Fruit fly (Drosophila melanogaster) whole organism, embryonic: ENCODE data around the gene CG18262.

Experiments
- Antp ChIP-seq: fragments of 200-800 bp; sonication (Bioruptor generic); optimal IDR thresholded peaks from 3 replicates; lab custom pipeline; 2016; ENCODE audit warnings: missing biosample characterization, missing genetic modification characterization
- Atf-2 ChIP-seq: fragments of 200-800 bp; sonication (Bioruptor generic); optimal IDR thresholded peaks from 2 replicates; lab custom pipeline; 2016; ENCODE audit warnings: missing biosample characterization, missing genetic modification characterization
- CG10274 ChIP-seq: fragments of 200-800 bp; sonication (Bioruptor generic); optimal IDR thresholded peaks from 3 replicates; lab custom pipeline; 2017; ENCODE audit warnings: missing biosample characterization, mild to moderate bottlenecking, missing genetic modification characterization
- CG11695 ChIP-seq: fragments of 200-800 bp; sonication (Bioruptor generic); IDR thresholded peaks from 3 replicates; pipeline ENCODE4 v1.3.6; 2022; ENCODE audit warnings: missing biosample characterization, missing genetic modification characterization
- CG11723 ChIP-seq: fragments of 200-800 bp; sonication (Bioruptor generic); optimal IDR thresholded peaks from 2 replicates; lab custom pipeline; 2017; ENCODE audit warnings: missing biosample characterization, mild to moderate bottlenecking, missing genetic modification characterization
- CG14014 ChIP-seq: fragments of 200-800 bp; sonication (Bioruptor generic); IDR thresholded peaks from 2 replicates; pipeline ENCODE4 v1.3.6; 2022; ENCODE audit warnings: missing biosample characterization, missing genetic modification characterization
- CG14050 ChIP-seq: fragments of 200-800 bp; sonication (Bioruptor generic); IDR thresholded peaks from 3 replicates; pipeline ENCODE4 v1.3.6; 2022; ENCODE audit warnings: missing biosample characterization, missing genetic modification characterization
- CG14860 ChIP-seq: fragments of 200-800 bp; sonication (Bioruptor generic); IDR thresholded peaks from 3 replicates; pipeline ENCODE4 v1.3.6; 2022; ENCODE audit warnings: missing biosample characterization, missing genetic modification characterization; ENCODE audit not compliant: partially characterized antibody
- CG16813 ChIP-seq: fragments of 200-800 bp; sonication (Bioruptor generic); IDR thresholded peaks from 3 replicates; pipeline ENCODE4 v1.3.6; 2022; ENCODE audit warnings: missing biosample characterization, missing genetic modification characterization; ENCODE audit not compliant: partially characterized antibody
- CG17328 ChIP-seq: fragments of 200-800 bp; sonication (Bioruptor generic); IDR thresholded peaks from 2 replicates; pipeline ENCODE4 v1.3.6; 2022; ENCODE audit warnings: missing biosample characterization, missing genetic modification characterization
- CG18011 ChIP-seq: fragments of 200-800 bp; sonication (Bioruptor generic); optimal IDR thresholded peaks from 2 replicates; lab custom pipeline; 2017; ENCODE audit warnings: missing biosample characterization, missing genetic modification characterization, mild to moderate bottlenecking, moderate library complexity, missing genotype
- CG2116 ChIP-seq: fragments of 200-800 bp; sonication (Bioruptor generic); optimal IDR thresholded peaks from 3 replicates; lab custom pipeline; 2018; ENCODE audit warnings: missing biosample characterization, mild to moderate bottlenecking, missing genetic modification characterization
- CG2712 ChIP-seq: fragments of 200-800 bp; optimal IDR thresholded peaks from 3 replicates; lab custom pipeline; 2019; ENCODE audit warnings: missing biosample characterization, mild to moderate bottlenecking, missing genetic modification characterization, moderate library complexity
- CG31441 ChIP-seq: fragments of 200-800 bp; sonication (Bioruptor generic); IDR thresholded peaks from 2 replicates; pipeline ENCODE4 v1.3.6; 2022; ENCODE audit warnings: missing biosample characterization, missing genetic modification characterization
- CG3281 ChIP-seq: fragments of 200-800 bp; sonication (Bioruptor generic); optimal IDR thresholded peaks from 3 replicates; lab custom pipeline; 2017; ENCODE audit warnings: missing biosample characterization, mild to moderate bottlenecking, missing genetic modification characterization
- CG34376 ChIP-seq: fragments of 200-800 bp; sonication (Bioruptor generic); optimal IDR thresholded peaks from 2 replicates; lab custom pipeline; 2018; ENCODE audit warnings: missing biosample characterization, mild to moderate bottlenecking, missing genetic modification characterization
- CG7271 ChIP-seq: fragments of 200-800 bp; sonication (Bioruptor generic); optimal IDR thresholded peaks from 2 replicates; lab custom pipeline; 2018; ENCODE audit warnings: missing biosample characterization, mild to moderate bottlenecking, missing genetic modification characterization, moderate library complexity
- CG7372 ChIP-seq: fragments of 200-800 bp; sonication (Bioruptor generic); IDR thresholded peaks from 2 replicates; pipeline ENCODE4 v1.3.6; 2022; ENCODE audit warnings: missing biosample characterization, missing genetic modification characterization
- CG7839 ChIP-seq: fragments of 200-800 bp; sonication (Bioruptor generic); optimal IDR thresholded peaks from 3 replicates; lab custom pipeline; 2018; ENCODE audit warnings: missing biosample characterization, mild to moderate bottlenecking, missing genetic modification characterization, moderate library complexity
- CG9609 ChIP-seq: fragments of 200-800 bp; sonication (Bioruptor generic); optimal IDR thresholded peaks from 3 replicates; lab custom pipeline; 2016; ENCODE audit warnings: missing biosample characterization, missing genetic modification characterization
- CTCF ChIP-seq: fragments of 200-800 bp; sonication (Bioruptor generic); optimal IDR thresholded peaks from 2 replicates; lab custom pipeline; 2017; ENCODE audit warnings: missing biosample characterization, mild to moderate bottlenecking, missing genetic modification characterization, moderate library complexity
- D19B ChIP-seq: fragments of 200-800 bp; sonication (Bioruptor generic); optimal IDR thresholded peaks from 2 replicates; lab custom pipeline; 2017; ENCODE audit warnings: missing biosample characterization, mild to moderate bottlenecking, missing genetic modification characterization
- Fer1 ChIP-seq: fragments of 200-800 bp; sonication (Bioruptor generic); optimal IDR thresholded peaks from 2 replicates; lab custom pipeline; 2017; ENCODE audit warnings: missing biosample characterization, mild to moderate bottlenecking, missing genetic modification characterization
- HHEX ChIP-seq: fragments of 200-800 bp; sonication (Bioruptor generic); optimal IDR thresholded peaks from 3 replicates; lab custom pipeline; 2017; ENCODE audit warnings: missing biosample characterization, mild to moderate bottlenecking, missing genetic modification characterization, missing genetic modification reagents
- HLH3B ChIP-seq: fragments of 200-800 bp; sonication (Bioruptor generic); IDR thresholded peaks from 2 replicates; pipeline ENCODE4 v1.3.6; 2022; ENCODE audit warnings: missing biosample characterization, missing genetic modification characterization
- Lpt ChIP-seq: fragments of >200 bp; optimal IDR thresholded peaks from 2 replicates; lab custom pipeline; 2018; ENCODE audit warnings: missing biosample characterization, missing genetic modification characterization
- Mes4 ChIP-seq: fragments of 200-800 bp; sonication (Bioruptor generic); optimal IDR thresholded peaks from 2 replicates; lab custom pipeline; 2016; ENCODE audit warnings: missing biosample characterization, missing genetic modification characterization
- NK7.1 ChIP-seq: fragments of 200-800 bp; sonication (Bioruptor generic); optimal IDR thresholded peaks from 3 replicates; lab custom pipeline; 2016; ENCODE audit warnings: missing biosample characterization, missing genetic modification characterization
- Ptx1 ChIP-seq: fragments of 200-800 bp; sonication (Bioruptor generic); IDR thresholded peaks from 2 replicates; pipeline ENCODE4 v1.3.6; 2022; ENCODE audit warnings: missing biosample characterization, missing genetic modification characterization
- Side ChIP-seq: fragments of 200-800 bp; sonication (Bioruptor generic); optimal IDR thresholded peaks from 2 replicates; lab custom pipeline; 2016; ENCODE audit warnings: missing biosample characterization, missing genetic modification characterization
- Six4 ChIP-seq: fragments of 200-800 bp; sonication (Bioruptor generic); optimal IDR thresholded peaks from 2 replicates; lab custom pipeline; 2016; ENCODE audit warnings: missing biosample characterization, missing genetic modification characterization
- Sry-β ChIP-seq: fragments of 200-800 bp; sonication (Bioruptor generic); optimal IDR thresholded peaks from 2 replicates; lab custom pipeline; 2018; ENCODE audit warnings: missing biosample characterization, mild to moderate bottlenecking, missing genetic modification characterization, moderate library complexity
- YL-1 ChIP-seq: fragments of 200-800 bp; sonication (Bioruptor generic); optimal IDR thresholded peaks from 3 replicates; lab custom pipeline; 2017; ENCODE audit warnings: missing biosample characterization, mild to moderate bottlenecking, missing genetic modification characterization
- amos ChIP-seq: fragments of 200-800 bp; sonication (Bioruptor generic); IDR thresholded peaks from 2 replicates; pipeline ENCODE4 v1.3.6; 2022; ENCODE audit warnings: missing biosample characterization, missing genetic modification characterization; ENCODE audit not compliant: partially characterized antibody
- cas ChIP-seq: fragments of 200-800 bp; sonication (Bioruptor generic); IDR thresholded peaks from 2 replicates; pipeline ENCODE4 v1.3.6; 2022; ENCODE audit warnings: missing biosample characterization, missing genetic modification characterization
- crp ChIP-seq, 2 experiments: fragments of 200-800 bp; sonication (Bioruptor generic); optimal IDR thresholded peaks; 2 replicates in 1 of 2; 3 replicates in 1 of 2; lab custom pipeline; 2017; ENCODE audit warnings: missing biosample characterization in 2 of 2, missing genetic modification characterization in 2 of 2, mild to moderate bottlenecking in 1 of 2, moderate library complexity in 1 of 2
- ems ChIP-seq: fragments of 200-800 bp; sonication (Bioruptor generic); optimal IDR thresholded peaks from 3 replicates; lab custom pipeline; 2016; ENCODE audit warnings: missing biosample characterization, missing genetic modification characterization
- en ChIP-seq: fragments of 200-800 bp; sonication (Bioruptor generic); optimal IDR thresholded peaks from 2 replicates; lab custom pipeline; 2016; ENCODE audit warnings: missing biosample characterization, missing genetic modification characterization
- exex ChIP-seq: fragments of 200-800 bp; sonication (Bioruptor generic); optimal IDR thresholded peaks from 4 replicates; lab custom pipeline; 2018; ENCODE audit warnings: missing biosample characterization, mild to moderate bottlenecking, missing genetic modification characterization, moderate library complexity
- ind ChIP-seq: fragments of 200-800 bp; sonication (Bioruptor generic); optimal IDR thresholded peaks from 3 replicates; lab custom pipeline; 2016; ENCODE audit warnings: missing biosample characterization, missing genetic modification characterization
- jigr1 ChIP-seq: fragments of 200-800 bp; sonication (Bioruptor generic); IDR thresholded peaks from 3 replicates; pipeline ENCODE4 v1.3.6; 2022; ENCODE audit warnings: missing biosample characterization, missing genetic modification characterization
- jumu ChIP-seq: fragments of 200-800 bp; sonication (Bioruptor generic); optimal IDR thresholded peaks from 3 replicates; lab custom pipeline; 2016; ENCODE audit warnings: missing biosample characterization, missing genetic modification characterization
- lab ChIP-seq: fragments of 200-800 bp; sonication (Bioruptor generic); optimal IDR thresholded peaks from 3 replicates; lab custom pipeline; 2017; ENCODE audit warnings: missing biosample characterization, missing genetic modification characterization, mild to moderate bottlenecking, moderate library complexity, missing genetic modification reagents
- mld ChIP-seq: fragments of 200-800 bp; sonication (Bioruptor generic); IDR thresholded peaks from 3 replicates; pipeline ENCODE4 v1.3.6; 2022; ENCODE audit warnings: missing biosample characterization, missing genetic modification characterization; ENCODE audit not compliant: partially characterized antibody
- nom ChIP-seq: fragments of 200-800 bp; sonication (Bioruptor generic); optimal IDR thresholded peaks from 2 replicates; lab custom pipeline; 2017; ENCODE audit warnings: missing biosample characterization, missing genetic modification characterization, mild to moderate bottlenecking, moderate library complexity, missing genetic modification reagents
- onecut ChIP-seq: fragments of 200-800 bp; sonication (Bioruptor generic); IDR thresholded peaks from 2 replicates; pipeline ENCODE4 v1.3.6; 2022; ENCODE audit warnings: missing biosample characterization, missing genetic modification characterization
- org-1 ChIP-seq: fragments of 200-800 bp; sonication (Bioruptor generic); optimal IDR thresholded peaks from 2 replicates; lab custom pipeline; 2017; ENCODE audit warnings: missing biosample characterization, missing genetic modification characterization
- p53 ChIP-seq: fragments of 200-800 bp; sonication (Bioruptor generic); optimal IDR thresholded peaks from 2 replicates; lab custom pipeline; 2016; ENCODE audit warnings: missing biosample characterization, missing genetic modification characterization
- ranshi ChIP-seq: fragments of 200-800 bp; sonication (Bioruptor generic); IDR thresholded peaks from 2 replicates; pipeline ENCODE4 v1.3.6; 2022; ENCODE audit warnings: missing biosample characterization, missing genetic modification characterization
- shn ChIP-seq: fragments of 200-800 bp; sonication (Bioruptor generic); optimal IDR thresholded peaks from 3 replicates; lab custom pipeline; 2016; ENCODE audit warnings: missing biosample characterization, missing genetic modification characterization
- sim ChIP-seq: fragments of 200-800 bp; sonication (Bioruptor generic); IDR thresholded peaks from 2 replicates; pipeline ENCODE4 v1.3.6; 2022; ENCODE audit warnings: missing biosample characterization, missing genetic modification characterization
- yki ChIP-seq: fragments of >200 bp; optimal IDR thresholded peaks from 3 replicates; lab custom pipeline; 2018

The CG18262 gene

DNA sequence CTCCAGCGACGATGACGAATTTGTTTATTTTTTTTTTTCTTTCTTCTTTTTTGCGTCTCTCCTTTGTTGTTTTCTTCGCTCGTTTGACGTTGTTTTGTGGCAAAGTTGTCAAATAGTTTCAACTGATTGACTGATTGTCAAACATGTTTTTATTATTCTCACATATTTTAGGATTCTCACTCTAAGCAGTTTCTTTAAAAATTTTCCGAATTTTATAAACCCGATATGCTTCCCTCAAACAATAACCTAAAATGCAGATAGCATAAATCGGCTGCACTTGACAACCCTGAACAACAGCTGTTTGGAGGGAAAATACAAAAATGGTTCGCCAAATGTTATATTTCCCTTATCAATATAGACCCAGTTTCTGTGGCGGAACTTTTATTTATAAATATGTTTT lies 9.2 kb upstream of the CG18262 start, which contains the start of gene CG17982 (continued):
- no peak for TF ChIP-seq CG14860
- TF ChIP-seq Sry-β (GFP tag; lab: Kevin White, UChicago): peak; percentile 11
- peak; percentile 58; the same call in 1 of the 2 replicates for TF ChIP-seq cas (GFP tag; lab: Robert Waterston, UW)
- peak; percentile 89 for TF ChIP-seq lab
- TF ChIP-seq shn (GFP tag; lab: Kevin White, UChicago): peak; percentile 80
- peak; percentile 88 for TF ChIP-seq Fer1
- peak; percentile 84 for TF ChIP-seq ind (GFP tag; lab: Kevin White, UChicago)
- TF ChIP-seq sim (GFP tag; lab: Robert Waterston, UW): no peak
- TF ChIP-seq Side (GFP tag; lab: Kevin White, UChicago): peak; percentile 88
- TF ChIP-seq org-1 (GFP tag; lab: Kevin White, UChicago): peak; percentile 68
- peak; percentile 83 for TF ChIP-seq CG17328
- peak; percentile 77 for TF ChIP-seq jumu
- TF ChIP-seq CG2116 (GFP tag; lab: Kevin White, UChicago): peak; percentile 71
- TF ChIP-seq CG11723 (GFP tag; lab: Kevin White, UChicago): peak; percentile 64
- TF ChIP-seq en (GFP tag; lab: Kevin White, UChicago): peak; percentile 69
- peak; percentile 79 for TF ChIP-seq CG34376 (GFP tag; lab: Kevin White, UChicago)
- no peak for TF ChIP-seq mld (GFP tag; lab: Robert Waterston, UW)
- TF ChIP-seq CG7271 (tag; lab: Kevin White, UChicago): peak; percentile 45
- peak; percentile 82 for TF ChIP-seq ranshi (GFP tag; lab: Robert Waterston, UW)
- no peak for TF ChIP-seq D19B (GFP tag; lab: Kevin White, UChicago)
- peak; percentile 81 for TF ChIP-seq CG11695 (GFP tag; lab: Robert Waterston, UW)
- TF ChIP-seq onecut (GFP tag; lab: Robert Waterston, UW): peak; percentile 65
- peak; percentile 71 for TF ChIP-seq CG14050 (GFP tag; lab: Robert Waterston, UW)
- TF ChIP-seq CG31441 (GFP tag; lab: Robert Waterston, UW): peak; percentile 80
- peak; percentile 79 for TF ChIP-seq YL-1
- peak; percentile 37; the same call in 2 of the 3 replicates for TF ChIP-seq jigr1 (GFP tag; lab: Robert Waterston, UW)
- no peak; the same call in 1 of the 2 replicates for TF ChIP-seq amos (GFP tag; lab: Robert Waterston, UW)
- TF ChIP-seq crp (GFP tag; optimal IDR thresholded peaks at IDR 0.05; lab: Kevin White, UChicago): peak; percentile 47 to 89
- TF ChIP-seq Lpt: no peak
- TF ChIP-seq HLH3B (GFP tag; lab: Robert Waterston, UW): peak; percentile 78
- TF ChIP-seq CG2712: peak; percentile 87
- TF ChIP-seq CG10274: peak; percentile 16
- peak; percentile 82 for TF ChIP-seq Six4
- TF ChIP-seq CG7839 (tag; lab: Kevin White, UChicago): peak; percentile 90
- TF ChIP-seq CG7372: peak; percentile 62
- peak; percentile 76 for TF ChIP-seq HHEX (GFP tag; lab: Kevin White, UChicago)
- peak; percentile 82 for TF ChIP-seq CG3281 (GFP tag; lab: Kevin White, UChicago)
- TF ChIP-seq exex (tag; lab: Kevin White, UChicago): no peak
- TF ChIP-seq CG18011 (GFP tag; lab: Kevin White, UChicago): peak; percentile 73
- peak; percentile 76 for TF ChIP-seq CG9609
- peak; percentile 82 for TF ChIP-seq Ptx1
- peak; percentile 86 for TF ChIP-seq nom
- TF ChIP-seq ems (GFP tag; lab: Kevin White, UChicago): peak; percentile 80
- TF ChIP-seq NK7.1: peak; percentile 74
- no peak for TF ChIP-seq CG16813
- peak; percentile 17 for TF ChIP-seq CTCF
- TF ChIP-seq Antp (GFP tag; lab: Kevin White, UChicago): peak; percentile 84
- peak; percentile 81 for TF ChIP-seq Mes4 (GFP tag; lab: Kevin White, UChicago)
- no peak for TF ChIP-seq yki (lab: Kevin White, UChicago)
- TF ChIP-seq Atf-2 (GFP tag; lab: Kevin White, UChicago): peak; percentile 72
- TF ChIP-seq p53: peak; percentile 72
- TF ChIP-seq CG14014: peak; percentile 84
